Worm (Caenorhabditis elegans) whole organism, late embryonic: ENCODE results near the gene mrpl-53.

Source experiments
- C08G9.2 ChIP-seq: sonication (generic microtip); optimal IDR thresholded peaks from 2 replicates; lab custom pipeline; 2016; ENCODE audit warnings: mild to moderate bottlenecking, missing genetic modification characterization, moderate library complexity, missing compliant biosample characterization
- K02D7.2 ChIP-seq: sonication (generic microtip); optimal IDR thresholded peaks from 2 replicates; lab custom pipeline; 2017; ENCODE audit warnings: mild to moderate bottlenecking, missing genetic modification characterization, missing compliant biosample characterization
- T23F11.4 ChIP-seq: fragments of 200-800 bp; sonication (Bioruptor generic); optimal IDR thresholded peaks from 2 replicates; lab custom pipeline; 2018; ENCODE audit warnings: mild to moderate bottlenecking, missing genetic modification characterization, missing compliant biosample characterization
- Y22D7AL.16 ChIP-seq: sonication (generic microtip); optimal IDR thresholded peaks from 2 replicates; lab custom pipeline; 2016; ENCODE audit warnings: missing genetic modification characterization, missing compliant biosample characterization
- ahr-1 ChIP-seq: sonication (generic microtip); optimal IDR thresholded peaks from 2 replicates; lab custom pipeline; 2016; ENCODE audit warnings: missing genetic modification characterization, missing compliant biosample characterization
- ama-1 ChIP-seq: fragments of 150-350 bp; optimal IDR thresholded peaks from 2 replicates; lab custom pipeline; 2014
- ceh-14 ChIP-seq: sonication (generic microtip); optimal IDR thresholded peaks from 2 replicates; lab custom pipeline; 2016; ENCODE audit warnings: missing genotype, missing genetic modification characterization, missing compliant biosample characterization
- ceh-18 ChIP-seq: sonication (generic microtip); optimal IDR thresholded peaks from 2 replicates; lab custom pipeline; 2016; ENCODE audit warnings: missing genetic modification characterization, missing compliant biosample characterization
- ceh-30 ChIP-seq: fragments of 150-350 bp; optimal IDR thresholded peaks from 2 replicates; lab custom pipeline; 2014; ENCODE audit warnings: missing biosample characterization, missing genetic modification characterization
- ceh-48 ChIP-seq: sonication (generic microtip); optimal IDR thresholded peaks from 2 replicates; lab custom pipeline; 2016; ENCODE audit warnings: missing genetic modification characterization, inconsistent platforms, missing compliant biosample characterization
- ceh-9 ChIP-seq: sonication (generic microtip); optimal IDR thresholded peaks from 2 replicates; lab custom pipeline; 2016; ENCODE audit warnings: mild to moderate bottlenecking, missing genetic modification characterization, inconsistent platforms, missing compliant biosample characterization
- che-1 ChIP-seq: sonication (generic microtip); optimal IDR thresholded peaks from 2 replicates; lab custom pipeline; 2016; ENCODE audit warnings: mild to moderate bottlenecking, missing genetic modification characterization, missing compliant biosample characterization
- dmd-4 ChIP-seq: sonication (generic microtip); optimal IDR thresholded peaks from 2 replicates; lab custom pipeline; 2016; ENCODE audit warnings: borderline replicate concordance, missing genetic modification characterization, missing compliant biosample characterization
- ets-4 ChIP-seq: sonication (generic microtip); optimal IDR thresholded peaks from 2 replicates; lab custom pipeline; 2016; ENCODE audit warnings: missing genetic modification characterization, missing compliant biosample characterization
- fax-1 ChIP-seq: sonication (generic microtip); optimal IDR thresholded peaks from 2 replicates; lab custom pipeline; 2016; ENCODE audit warnings: missing genotype, missing genetic modification characterization, missing compliant biosample characterization
- gmeb-2 ChIP-seq: sonication (generic microtip); optimal IDR thresholded peaks from 2 replicates; lab custom pipeline; 2016; ENCODE audit warnings: missing genetic modification characterization, inconsistent platforms, missing compliant biosample characterization
- hlh-30 ChIP-seq: sonication (generic microtip); optimal IDR thresholded peaks from 2 replicates; lab custom pipeline; 2017; ENCODE audit warnings: antibody characterized with exemption, missing genetic modification characterization, missing compliant biosample characterization; ENCODE audit not compliant: insufficient read depth
- lin-11 ChIP-seq: fragments of 200-800 bp; sonication (Bioruptor generic); optimal IDR thresholded peaks from 2 replicates; lab custom pipeline; 2018; ENCODE audit warnings: mild to moderate bottlenecking, missing genetic modification characterization, missing compliant biosample characterization
- madf-2 ChIP-seq: sonication (generic microtip); optimal IDR thresholded peaks from 2 replicates; lab custom pipeline; 2017; ENCODE audit warnings: missing genetic modification characterization, missing compliant biosample characterization
- mec-3 ChIP-seq: sonication (generic microtip); optimal IDR thresholded peaks from 2 replicates; lab custom pipeline; 2016; ENCODE audit warnings: borderline replicate concordance, missing genetic modification characterization, missing compliant biosample characterization
- nhr-11 ChIP-seq: fragments of 150-350 bp; optimal IDR thresholded peaks from 2 replicates; lab custom pipeline; 2014; ENCODE audit warnings: missing biosample characterization, missing genetic modification characterization
- nhr-232 ChIP-seq: sonication (generic microtip); optimal IDR thresholded peaks from 2 replicates; lab custom pipeline; 2016; ENCODE audit warnings: missing genetic modification characterization, missing compliant biosample characterization
- npax-4 ChIP-seq: sonication (generic microtip); optimal IDR thresholded peaks from 2 replicates; lab custom pipeline; 2016; ENCODE audit warnings: missing genetic modification characterization, missing compliant biosample characterization
- odd-2 ChIP-seq: sonication (generic microtip); optimal IDR thresholded peaks from 2 replicates; lab custom pipeline; 2017; ENCODE audit warnings: antibody characterized with exemption, mild to moderate bottlenecking, missing genetic modification characterization, missing compliant biosample characterization
- pag-3 ChIP-seq: sonication (generic microtip); optimal IDR thresholded peaks from 2 replicates; lab custom pipeline; 2016; ENCODE audit warnings: missing compliant biosample characterization, missing genetic modification characterization, borderline replicate concordance
- pat-9 ChIP-seq: fragments of 200-800 bp; sonication (Bioruptor generic); optimal IDR thresholded peaks from 2 replicates; lab custom pipeline; 2018; ENCODE audit warnings: mild to moderate bottlenecking, missing genetic modification characterization, moderate library complexity, missing compliant biosample characterization
- pax-1 ChIP-seq: fragments of 150-350 bp; optimal IDR thresholded peaks from 2 replicates; lab custom pipeline; 2014; ENCODE audit warnings: missing biosample characterization, missing genetic modification characterization
- pha-2 ChIP-seq: sonication (generic microtip); optimal IDR thresholded peaks from 2 replicates; lab custom pipeline; 2017; ENCODE audit warnings: mild to moderate bottlenecking, missing genetic modification characterization, missing compliant biosample characterization
- pros-1 ChIP-seq: fragments of 150-350 bp; optimal IDR thresholded peaks from 2 replicates; lab custom pipeline; 2014; ENCODE audit warnings: missing biosample characterization, missing genetic modification reagents, missing genetic modification characterization
- sdc-2 ChIP-seq: sonication (generic microtip); optimal IDR thresholded peaks from 2 replicates; lab custom pipeline; 2016; ENCODE audit warnings: missing genotype, missing genetic modification characterization, missing compliant biosample characterization
- sox-2 ChIP-seq: fragments of 200-800 bp; sonication (Bioruptor generic); IDR thresholded peaks from 2 replicates; pipeline ENCODE4 v1.3.6; 2022; ENCODE audit warnings: missing genetic modification reagents, missing genetic modification characterization, missing compliant biosample characterization
- sox-4 ChIP-seq: sonication (generic microtip); optimal IDR thresholded peaks from 2 replicates; lab custom pipeline; 2017; ENCODE audit warnings: mild to moderate bottlenecking, missing genetic modification characterization, inconsistent platforms, missing compliant biosample characterization
- tbx-7 ChIP-seq: sonication (generic microtip); optimal IDR thresholded peaks from 2 replicates; lab custom pipeline; 2016; ENCODE audit warnings: missing genotype, missing genetic modification characterization, missing compliant biosample characterization
- unc-55 ChIP-seq: sonication (generic microtip); optimal IDR thresholded peaks from 2 replicates; lab custom pipeline; 2017; ENCODE audit warnings: missing biosample characterization, missing genetic modification reagents, missing genetic modification characterization
- unc-86 ChIP-seq: sonication (generic microtip); optimal IDR thresholded peaks from 2 replicates; lab custom pipeline; 2016; ENCODE audit warnings: missing genetic modification characterization, missing compliant biosample characterization
- zip-5 ChIP-seq: sonication (generic microtip); optimal IDR thresholded peaks from 2 replicates; lab custom pipeline; 2016; ENCODE audit warnings: missing genetic modification characterization, missing compliant biosample characterization

The mrpl-53 gene

DNA sequence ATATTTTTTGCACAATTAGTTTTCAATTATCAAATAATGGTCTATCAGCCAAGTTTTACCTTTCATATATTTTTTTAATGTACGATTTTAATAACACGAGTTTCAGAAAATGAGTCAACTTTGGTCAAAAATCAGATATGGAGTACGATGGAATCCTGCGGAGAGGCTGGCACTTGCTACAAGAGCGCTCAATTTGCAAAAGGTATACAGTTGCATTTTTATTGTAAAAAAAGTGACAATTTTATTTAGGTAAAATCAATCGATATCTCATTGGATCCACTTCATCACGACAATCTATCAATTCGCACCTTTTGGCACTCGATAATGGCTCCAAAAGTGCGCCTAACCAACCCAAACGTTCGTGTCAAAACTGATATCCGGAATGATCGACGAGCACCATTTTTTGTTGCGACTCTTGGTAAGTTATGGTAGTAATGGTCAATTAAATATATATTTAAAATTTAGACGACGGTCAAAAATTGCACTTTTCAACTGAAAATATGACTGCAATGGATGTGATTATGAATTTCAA, at the start of gene mrpl-53:
Gene mrpl-53 (plus strand): TSS at position 107 of the 532 bp plus-strand sequence.
- TF ChIP-seq K02D7.2 (no peak), ceh-48 (tag; lab: Kevin White, UChicago) (no peak), sox-2 (GFP tag; lab: Robert Waterston, UW) (no peak), sox-4 (no peak), unc-86 (tag; lab: Kevin White, UChicago) (no peak), mec-3 (tag; lab: Kevin White, UChicago) (no peak), ama-1 (lab: Kevin White, UChicago) (no peak), tbx-7 (no peak), pha-2 (no peak), npax-4 (no peak), pag-3 (no peak)

DNA sequence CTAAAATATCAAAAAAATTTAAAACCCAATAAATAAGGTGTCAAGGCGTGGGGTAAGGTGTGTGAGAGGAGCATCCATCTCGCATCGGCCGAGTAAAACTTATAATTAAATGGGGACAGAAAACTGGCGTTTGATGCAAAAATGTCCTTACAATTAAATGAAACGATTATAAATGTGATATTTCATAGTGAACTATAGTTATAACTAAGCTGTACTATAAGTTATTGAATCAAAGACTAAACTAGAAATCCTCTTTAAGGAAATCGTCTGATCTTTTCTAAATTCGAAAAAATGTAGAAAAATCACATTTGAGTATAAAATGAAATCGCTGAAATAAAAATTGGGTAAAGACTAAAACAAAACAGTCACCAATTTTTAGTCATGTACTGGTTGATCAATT, 46.7 kb upstream of the mrpl-53 start, which contains the start of gene sra-6:
Gene sra-6 (minus strand): TSS at position 101 of the 400 bp plus-strand sequence.
- TF ChIP-seq Y22D7AL.16 = no peak
- TF ChIP-seq sdc-2 (tag; lab: Kevin White, UChicago) = no peak
- no peak for TF ChIP-seq ceh-30 (tag; lab: Kevin White, UChicago)
- no peak for TF ChIP-seq T23F11.4 (GFP tag; lab: Kevin White, UChicago)
- no peak for TF ChIP-seq ceh-18
- TF ChIP-seq sox-4 = no peak
- TF ChIP-seq unc-55 (GFP tag; lab: Kevin White, UChicago) = no peak
- no peak for TF ChIP-seq gmeb-2 (tag; lab: Kevin White, UChicago)
- no peak for TF ChIP-seq odd-2 (tag; lab: Kevin White, UChicago)
- no peak for TF ChIP-seq lin-11
- TF ChIP-seq pag-3 = no peak
- TF ChIP-seq ceh-48 (tag; lab: Kevin White, UChicago) = no peak
- no peak for TF ChIP-seq nhr-11 (tag; lab: Kevin White, UChicago)
- no peak for TF ChIP-seq madf-2 (tag; lab: Kevin White, UChicago)
- no peak for TF ChIP-seq pat-9 (tag; lab: Kevin White, UChicago)
- TF ChIP-seq che-1 (tag; lab: Kevin White, UChicago) = no peak
- no peak for TF ChIP-seq ahr-1

ce11 chrII:9551536-9551935, 45.9 kb upstream of the mrpl-53 start, which contains the start of gene F35H8.12:
Gene F35H8.12, plus strand, starts transcription at chrII:9551836.
- no peak for TF ChIP-seq hlh-30
- TF ChIP-seq ets-4 (tag; lab: Kevin White, UChicago) = no peak
- TF ChIP-seq nhr-232 (tag; lab: Kevin White, UChicago) = no peak
- TF ChIP-seq ceh-14 (tag; lab: Kevin White, UChicago) = no peak
- no peak for TF ChIP-seq pag-3
- TF ChIP-seq ceh-48 (tag; lab: Kevin White, UChicago) = no peak
- TF ChIP-seq pax-1 (tag; lab: Kevin White, UChicago) = no peak
- TF ChIP-seq che-1 (tag; lab: Kevin White, UChicago) = no peak
- TF ChIP-seq zip-5 (tag; lab: Kevin White, UChicago) = no peak
- no peak for TF ChIP-seq dmd-4 (tag; lab: Kevin White, UChicago)
- no peak for TF ChIP-seq ceh-9 (tag; lab: Kevin White, UChicago)

DNA sequence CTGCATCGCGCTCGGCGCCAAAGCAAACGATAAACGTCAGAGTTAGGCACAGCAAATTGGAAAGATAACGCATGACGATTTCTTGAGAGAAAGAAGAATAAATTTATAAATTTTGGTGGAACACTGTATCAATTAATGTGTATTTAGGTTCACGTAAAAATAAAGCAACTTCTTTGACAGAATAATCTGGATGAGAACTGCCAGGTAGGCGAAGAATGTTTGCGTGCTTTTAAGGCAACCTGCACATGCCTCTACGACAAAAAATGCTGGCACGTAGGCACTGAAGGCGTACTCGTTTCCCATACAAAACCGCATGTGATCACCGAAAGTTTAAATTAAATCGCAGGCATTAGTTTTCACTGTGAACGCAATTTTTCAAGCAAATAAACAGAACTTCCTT, 44.2 kb upstream of the mrpl-53 start, which contains the start of gene F35H8.1:
Gene F35H8.1 (minus strand): TSS at position 101 of the 400 bp plus-strand sequence.
- TF ChIP-seq fax-1 (tag; lab: Kevin White, UChicago) (no peak), pros-1 (tag; lab: Kevin White, UChicago) (no peak), C08G9.2 (tag; lab: Kevin White, UChicago) (no peak), hlh-30 (no peak)
- TF ChIP-seq, all 69 proteins: peak for 0
